Worm (Caenorhabditis elegans): ENCODE results near the gene F22B8.3.

F22B8.3 gene

ce11 chrV:16075250-16075709 lies 15.5 kb upstream of the F22B8.3 start, which contains the start of the genes F14H3.12 and srj-29:
F14H3.12 (minus strand) TSS chrV:16075323.
srj-29 (plus strand) TSS chrV:16075659.
- no peak for TF ChIP-seq zag-1 (tag; optimal IDR thresholded peaks at IDR 0.05)
- peak; percentile 48 for TF ChIP-seq elt-2 (tag; optimal IDR thresholded peaks at IDR 0.05)

DNA sequence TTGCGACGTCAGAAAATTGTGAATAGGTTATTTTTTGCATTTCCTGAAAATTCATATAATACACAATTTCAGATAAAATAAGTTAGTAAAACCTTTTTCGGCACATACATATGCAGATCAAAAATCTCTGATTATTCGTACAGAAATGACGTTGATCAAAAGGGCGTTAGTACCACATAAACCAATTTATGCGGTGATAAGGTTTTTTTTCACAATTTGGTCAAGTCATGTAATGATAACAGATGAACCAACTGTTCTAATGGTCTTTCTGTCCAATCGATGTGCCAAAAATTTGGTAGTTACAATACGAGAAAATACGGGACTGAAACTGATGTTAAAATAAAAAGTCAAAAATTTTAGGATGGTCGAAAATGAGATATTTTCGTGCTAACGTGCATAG lies 10.7 kb upstream of the F22B8.3 start:
- TF ChIP-seq nhr-47 (tag; optimal IDR thresholded peaks at IDR 0.05): no peak
- TF ChIP-seq sptf-1 (tag; optimal IDR thresholded peaks at IDR 0.05): no peak
- TF ChIP-seq elt-2 (tag; optimal IDR thresholded peaks at IDR 0.05): peak; percentile 23

ce11 chrV:16080678-16081077 lies 10.1 kb upstream of the F22B8.3 start:
- TF ChIP-seq isw-1 (GFP tag; IDR thresholded peaks at IDR 0.05): no peak

- TF ChIP-seq nhr-76 (tag; optimal IDR thresholded peaks at IDR 0.05): no peak
- TF ChIP-seq mdl-1 (tag; optimal IDR thresholded peaks at IDR 0.05): no peak
- no peak for TF ChIP-seq skn-1 (tag; optimal IDR thresholded peaks at IDR 0.05)
- TF ChIP-seq snu-23 (GFP tag; optimal IDR thresholded peaks at IDR 0.05): no peak
- no peak for TF ChIP-seq aly-2 (tag; optimal IDR thresholded peaks at IDR 0.05)
These were observed 3.5 kb downstream of the F22B8.3 start, which contains the start of gene F22B8.7 for ce11 chrV:16094284-16094683. F22B8.7 (plus strand) TSS chrV:16094584.

DNA sequence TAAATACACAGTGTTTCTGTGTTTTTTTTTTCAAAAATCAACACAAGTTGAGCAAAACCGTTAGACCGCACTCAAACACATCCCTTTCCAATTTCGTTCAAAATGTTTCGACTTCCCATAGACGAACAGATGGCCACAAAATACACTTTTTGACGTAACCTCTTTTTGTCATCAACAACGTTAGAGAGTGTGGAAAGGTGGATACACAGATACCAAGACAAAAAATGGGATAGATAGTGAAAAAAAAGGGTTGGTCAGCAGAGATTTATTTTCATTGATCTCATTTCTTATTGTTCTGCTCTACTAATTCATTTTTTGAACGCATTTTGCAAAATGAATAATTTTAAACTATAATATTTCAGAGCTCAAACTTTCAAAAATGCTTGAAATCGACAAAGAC lies 4.1 kb downstream of the F22B8.3 start:
- no peak for TF ChIP-seq ceh-82 (tag; optimal IDR thresholded peaks at IDR 0.05)
- no peak for TF ChIP-seq aly-2 (tag; optimal IDR thresholded peaks at IDR 0.05)
- TF ChIP-seq unc-98 (GFP tag; IDR thresholded peaks at IDR 0.05): no peak
- no peak for TF ChIP-seq unc-62 (GFP tag; optimal IDR thresholded peaks at IDR 0.05)
- no peak for TF ChIP-seq sox-4 (tag; optimal IDR thresholded peaks at IDR 0.05)
- TF ChIP-seq ceh-8 (GFP tag; optimal IDR thresholded peaks at IDR 0.05): no peak
- TF ChIP-seq ceh-90 (tag; optimal IDR thresholded peaks at IDR 0.05): no peak
- no peak for TF ChIP-seq alr-1 (tag; optimal IDR thresholded peaks at IDR 0.05; ENCODE audit: borderline replicate concordance)
- no peak for TF ChIP-seq tlp-1 (tag; optimal IDR thresholded peaks at IDR 0.05)
- no peak for TF ChIP-seq hpl-2 (GFP tag; optimal IDR thresholded peaks at IDR 0.05)
- no peak for TF ChIP-seq nhr-76 (tag; optimal IDR thresholded peaks at IDR 0.05)
- TF ChIP-seq nhr-237 (tag; optimal IDR thresholded peaks at IDR 0.05): no peak
- TF ChIP-seq elt-3 (tag; optimal IDR thresholded peaks at IDR 0.05): peak in 1 of 6 experiments; percentile 58
- no peak for TF ChIP-seq zag-1 (tag; optimal IDR thresholded peaks at IDR 0.05)
- no peak for TF ChIP-seq sup-37 (GFP tag; optimal IDR thresholded peaks at IDR 0.05)
- no peak for TF ChIP-seq ces-1 (GFP tag; optimal IDR thresholded peaks at IDR 0.05)
- TF ChIP-seq mep-1 (tag; optimal IDR thresholded peaks at IDR 0.05): peak; percentile 38
- TF ChIP-seq fkh-4 (tag; optimal IDR thresholded peaks at IDR 0.05; ENCODE audit: borderline replicate concordance): no peak
- no peak for TF ChIP-seq efl-1 (optimal IDR thresholded peaks at IDR 0.05)
- no peak for TF ChIP-seq efl-1 (GFP tag; optimal IDR thresholded peaks at IDR 0.05 in 1 of 2)
- TF ChIP-seq efl-3 (GFP tag; optimal IDR thresholded peaks at IDR 0.05): no peak
- peak; percentile 58 for TF ChIP-seq skn-1 (tag; optimal IDR thresholded peaks at IDR 0.05)
- no peak for TF ChIP-seq nhr-71 (tag; optimal IDR thresholded peaks at IDR 0.05)
- no peak for TF ChIP-seq C16A3.4 (tag; optimal IDR thresholded peaks at IDR 0.05)
- no peak for TF ChIP-seq ets-5 (GFP tag; IDR thresholded peaks at IDR 0.05)
- no peak for TF ChIP-seq fkh-8 (tag; optimal IDR thresholded peaks at IDR 0.05)
- TF ChIP-seq aha-1 (tag; optimal IDR thresholded peaks at IDR 0.05): no peak
- no peak for TF ChIP-seq Y116A8C.19 (tag; optimal IDR thresholded peaks at IDR 0.05; ENCODE audit: borderline replicate concordance)
- peak; percentile 43 for TF ChIP-seq rnt-1 (tag; optimal IDR thresholded peaks at IDR 0.05)
- TF ChIP-seq lin-39 (tag; optimal IDR thresholded peaks at IDR 0.05): no peak
- TF ChIP-seq nhr-19 (GFP tag; conservative IDR thresholded peaks at IDR 0.05): peak; percentile 28
- TF ChIP-seq elt-2 (tag; optimal IDR thresholded peaks at IDR 0.05): no peak
- no peak for TF ChIP-seq egl-27 (tag; optimal IDR thresholded peaks at IDR 0.05)
- TF ChIP-seq irx-1 (tag; optimal IDR thresholded peaks at IDR 0.05): no peak
- TF ChIP-seq blmp-1 (tag; optimal IDR thresholded peaks at IDR 0.05): peak; percentile 81
- peak; percentile 39 for TF ChIP-seq nhr-20 (tag; optimal IDR thresholded peaks at IDR 0.05)
- TF ChIP-seq vab-15 (tag; optimal IDR thresholded peaks at IDR 0.05): no peak
- TF ChIP-seq pag-3 (tag; optimal IDR thresholded peaks at IDR 0.05; ENCODE audit: borderline replicate concordance, insufficient read depth): no peak
- no peak for TF ChIP-seq C34B4.2 (tag; optimal IDR thresholded peaks at IDR 0.05)

Data from whole organism, L1 larva.